Fruit fly (Drosophila melanogaster): ENCODE results near the gene CG2924.

Gene CG2924

DNA sequence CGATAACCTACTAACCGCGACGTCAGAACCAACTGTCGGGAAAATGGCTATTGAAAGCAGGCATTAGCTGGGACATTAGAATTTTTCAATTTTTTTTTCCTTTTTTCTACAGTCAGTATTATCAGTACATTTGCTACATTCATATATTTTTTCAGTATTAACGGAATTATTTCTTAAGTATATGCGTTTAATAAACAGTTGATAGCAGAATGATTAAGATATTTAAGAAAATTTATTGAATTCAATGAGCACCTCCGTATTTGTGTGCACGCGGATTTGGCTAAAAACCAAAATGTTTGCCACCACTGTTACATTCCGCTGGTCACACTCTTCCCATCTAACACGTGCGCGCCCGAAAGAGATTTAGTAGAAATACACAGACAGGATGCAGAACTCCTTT, 8.1 kb downstream of the CG2924 start, which contains the start of the genes temp and CG3071 (continued):
- TF ChIP-seq nmo (GFP tag; optimal IDR thresholded peaks at IDR 0.05) = peak; percentile 78
- TF ChIP-seq nerfin-2 (GFP tag; IDR thresholded peaks at IDR 0.05; ENCODE audit: partially characterized antibody) = no peak
- no peak for TF ChIP-seq Six4 (GFP tag; optimal IDR thresholded peaks at IDR 0.05)
- no peak for TF ChIP-seq cad (GFP tag; optimal IDR thresholded peaks at IDR 0.05)
- TF ChIP-seq bab2 (GFP tag; optimal IDR thresholded peaks at IDR 0.05) = peak; percentile 56
- no peak; the same call in 1 of the 2 replicates for TF ChIP-seq CG31441 (GFP tag; IDR thresholded peaks at IDR 0.05)
- peak; percentile 42 for TF ChIP-seq CG10209 (GFP tag; optimal IDR thresholded peaks at IDR 0.05)
- TF ChIP-seq Asciz (GFP tag; optimal IDR thresholded peaks at IDR 0.05) = no peak
- no peak for TF ChIP-seq Optix (GFP tag; IDR thresholded peaks at IDR 0.05)
- peak; percentile 89 for TF ChIP-seq Sin3A (optimal IDR thresholded peaks at IDR 0.05)
- no peak for TF ChIP-seq chinmo (GFP tag; IDR thresholded peaks at IDR 0.05; ENCODE audit: partially characterized antibody)
- no peak for TF ChIP-seq bbx (GFP tag; IDR thresholded peaks at IDR 0.05; ENCODE audit: partially characterized antibody)
- no peak for TF ChIP-seq CG17802 (tag; optimal IDR thresholded peaks at IDR 0.05)
- no peak for TF ChIP-seq Dfd (GFP tag; optimal IDR thresholded peaks at IDR 0.05)
- TF ChIP-seq CG33557 (GFP tag; optimal IDR thresholded peaks at IDR 0.05) = no peak
- peak; percentile 43 for TF ChIP-seq CG8388 (GFP tag; optimal IDR thresholded peaks at IDR 0.05)
- TF ChIP-seq Oli (tag; optimal IDR thresholded peaks at IDR 0.05) = peak; percentile 61
- TF ChIP-seq CG11398 (GFP tag; optimal IDR thresholded peaks at IDR 0.05) = no peak
- TF ChIP-seq gcm (GFP tag; optimal IDR thresholded peaks at IDR 0.05) = peak; percentile 19
- TF ChIP-seq trem (tag; optimal IDR thresholded peaks at IDR 0.05) = peak; percentile 51
- TF ChIP-seq caup (GFP tag; optimal IDR thresholded peaks at IDR 0.05; ENCODE audit: severe bottlenecking) = peak; percentile 25
- peak; percentile 73; the same call in 2 of the 3 replicates for TF ChIP-seq dysf (GFP tag; IDR thresholded peaks at IDR 0.05)
- peak; percentile 4 for TF ChIP-seq CG1529 (GFP tag; optimal IDR thresholded peaks at IDR 0.05)
- peak; percentile 72 for TF ChIP-seq phol (tag; optimal IDR thresholded peaks at IDR 0.05)
- TF ChIP-seq CG13424 (tag; optimal IDR thresholded peaks at IDR 0.05) = peak; percentile 75
- no peak for TF ChIP-seq slp2 (GFP tag; optimal IDR thresholded peaks at IDR 0.05)
- no peak for TF ChIP-seq CG6254 (GFP tag; optimal IDR thresholded peaks at IDR 0.05)
- no peak for TF ChIP-seq CG3407 (GFP tag; optimal IDR thresholded peaks at IDR 0.05)
- peak; percentile 63 for TF ChIP-seq bcd (GFP tag; optimal IDR thresholded peaks at IDR 0.05)
- TF ChIP-seq yki (optimal IDR thresholded peaks at IDR 0.05) = no peak
- peak; percentile 47 for TF ChIP-seq CG8290 (GFP tag; optimal IDR thresholded peaks at IDR 0.05)
- TF ChIP-seq CG8290 (tag; optimal IDR thresholded peaks at IDR 0.05) = peak in 1 of 2 experiments; percentile 36
- TF ChIP-seq CG6813 (GFP tag; optimal IDR thresholded peaks at IDR 0.05) = no peak
- TF ChIP-seq CG4730 (GFP tag; IDR thresholded peaks at IDR 0.05) = no peak
- peak; percentile 2 for TF ChIP-seq Bdp1 (GFP tag; optimal IDR thresholded peaks at IDR 0.05)
- peak; percentile 20; the same call in 1 of the 2 replicates for TF ChIP-seq Taf1 (GFP tag; IDR thresholded peaks at IDR 0.05)
- peak; percentile 27 to 50 for TF ChIP-seq chif (GFP tag; optimal IDR thresholded peaks at IDR 0.05)
- no peak for TF ChIP-seq Dll (GFP tag; IDR thresholded peaks at IDR 0.05; ENCODE audit: partially characterized antibody)
- no peak for TF ChIP-seq CG12071 (GFP tag; optimal IDR thresholded peaks at IDR 0.05)
- peak; percentile 63 for TF ChIP-seq Fer1 (GFP tag; optimal IDR thresholded peaks at IDR 0.05)
- peak; percentile 58 for TF ChIP-seq pnt (GFP tag; optimal IDR thresholded peaks at IDR 0.05)
- peak; percentile 70 for TF ChIP-seq lilli (GFP tag; optimal IDR thresholded peaks at IDR 0.05)
- peak; percentile 42 for TF ChIP-seq CG15011 (GFP tag; optimal IDR thresholded peaks at IDR 0.05)
- TF ChIP-seq CG11456 (GFP tag; IDR thresholded peaks at IDR 0.05) = 0 out of 3 replicates have a peak, but pooled peaks have one; percentile 49
- TF ChIP-seq gro (GFP tag; optimal IDR thresholded peaks at IDR 0.05) = peak; percentile 42
- peak; percentile 31 for TF ChIP-seq CG12744 (GFP tag; optimal IDR thresholded peaks at IDR 0.05)
- TF ChIP-seq ab (GFP tag; optimal IDR thresholded peaks at IDR 0.05) = no peak
- TF ChIP-seq CG8765 (GFP tag; IDR thresholded peaks at IDR 0.05) = no peak
- TF ChIP-seq CG2678 (tag; optimal IDR thresholded peaks at IDR 0.05) = peak; percentile 77
- peak; percentile 1 to 90 for TF ChIP-seq tll (GFP tag; optimal IDR thresholded peaks at IDR 0.05)
- no peak; the same call in 1 of the 2 replicates for TF ChIP-seq H2.0 (GFP tag; IDR thresholded peaks at IDR 0.05)

Data from whole organism, embryonic.